Worm (Caenorhabditis elegans): ENCODE measurements around the gene alh-6.

DNA sequence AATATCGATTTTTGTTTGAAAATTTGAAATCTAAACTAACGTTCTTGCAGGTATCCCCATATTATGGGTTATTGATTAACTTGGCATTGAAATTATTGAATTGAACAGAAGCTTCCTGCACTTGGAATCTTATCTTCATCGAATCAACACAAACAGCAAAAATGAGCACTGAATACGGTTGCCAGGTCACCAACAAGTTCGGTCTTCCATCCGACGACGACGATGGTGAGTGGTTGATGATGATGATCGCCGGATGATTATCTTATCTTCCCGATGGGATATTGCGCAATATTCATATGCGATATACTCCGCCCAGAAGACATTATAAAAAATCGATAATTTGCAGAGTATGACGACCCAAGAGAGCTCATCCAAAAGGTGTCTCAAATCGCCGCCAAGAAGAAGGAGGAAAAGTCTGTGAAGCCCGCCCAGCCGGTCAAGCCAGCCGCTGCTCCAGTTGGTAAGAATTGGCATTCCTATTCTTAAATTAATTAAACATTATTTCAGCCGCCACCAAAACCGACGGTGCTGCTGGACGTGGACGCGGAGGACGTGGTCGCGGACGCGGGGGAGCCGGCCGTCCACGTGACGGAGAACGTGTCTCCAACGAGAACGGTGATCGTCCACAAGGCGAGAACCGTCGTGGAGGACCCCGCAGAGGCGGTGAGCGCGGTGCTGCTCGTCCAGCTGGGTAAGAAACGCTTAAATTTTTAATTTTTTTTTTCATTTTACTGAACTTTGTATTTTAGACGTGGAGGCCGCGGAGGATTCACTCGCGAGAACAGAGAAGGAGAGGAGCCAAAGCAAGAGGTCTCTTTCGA is 11.3 kb upstream of the alh-6 start, which contains the start of gene vig-1:
- TF ChIP-seq ama-1 (optimal IDR thresholded peaks at IDR 0.05) (no peak), fos-1 (tag; optimal IDR thresholded peaks at IDR 0.05) (no peak), mxl-2 (GFP tag; conservative IDR thresholded peaks at IDR 0.05) (no peak), lin-38 (GFP tag; IDR thresholded peaks at IDR 0.05) (no peak), F49E8.2 (tag; optimal IDR thresholded peaks at IDR 0.05; ENCODE audit: borderline replicate concordance) (no peak), fkh-10 (GFP tag; optimal IDR thresholded peaks at IDR 0.05) (no peak)
